Worm (Caenorhabditis elegans) whole organism, young adult: Measurements from ENCODE around the gene C40H1.9.

Experiments
- F33H1.4 ChIP-seq: fragments of 200-800 bp; sonication (Bioruptor generic); IDR thresholded peaks from 2 replicates; pipeline ENCODE4 v1.3.6; 2022; ENCODE audit warnings: missing genetic modification reagents, missing genetic modification characterization, missing compliant biosample characterization
- Y53G8AR.9 ChIP-seq: fragments of 200-800 bp; sonication (Bioruptor generic); conservative IDR thresholded peaks from 2 replicates; pipeline ENCODE4 v1.3.6; 2022; ENCODE audit warnings: missing genetic modification reagents, missing genetic modification characterization, missing compliant biosample characterization
- Y95B8A.8 ChIP-seq: fragments of 200-800 bp; sonication (Bioruptor generic); IDR thresholded peaks from 2 replicates; pipeline ENCODE4 v1.3.6; 2022; ENCODE audit warnings: missing genetic modification reagents, missing genetic modification characterization, missing compliant biosample characterization
- ama-1 ChIP-seq, 3 experiments: fragments of 150-350 bp in 1 of 3; sonication (generic microtip) in 2 of 3; optimal IDR thresholded peaks; 2 replicates each; lab custom pipeline; 2014 to 2018; ENCODE audit warnings: missing biosample characterization in 2 of 3, missing genetic modification characterization in 2 of 3, missing genetic modification reagents in 2 of 3
- lin-35 ChIP-seq, 3 experiments: fragments of 150-350 bp in 2 of 3; sonication (generic microtip) in 1 of 3; optimal IDR thresholded peaks; 2 replicates each; lab custom pipeline; 2014 to 2018; ENCODE audit warnings: missing biosample characterization in 3 of 3, missing genetic modification characterization in 3 of 3, missing genetic modification reagents in 3 of 3
- madf-3 ChIP-seq: fragments of 200-800 bp; sonication (Bioruptor generic); IDR thresholded peaks from 2 replicates; pipeline ENCODE4 v1.3.6; 2022; ENCODE audit warnings: missing genetic modification reagents, missing genetic modification characterization, missing compliant biosample characterization
- mxl-1 ChIP-seq: sonication (generic microtip); optimal IDR thresholded peaks from 2 replicates; lab custom pipeline; 2016; ENCODE audit warnings: missing genetic modification characterization, missing compliant biosample characterization
- rcor-1 ChIP-seq: fragments of 200-800 bp; sonication (Bioruptor generic); IDR thresholded peaks from 2 replicates; pipeline ENCODE4 v1.3.6; 2022; ENCODE audit warnings: missing genetic modification reagents, missing genetic modification characterization, missing compliant biosample characterization
- sea-2 ChIP-seq: fragments of 200-800 bp; sonication (Bioruptor generic); IDR thresholded peaks from 2 replicates; pipeline ENCODE4 v1.3.6; 2022; ENCODE audit warnings: missing genetic modification characterization, missing compliant biosample characterization
- snpc-4 ChIP-seq, 5 experiments: fragments of 150-350 bp in 1 of 5; sonication (generic microtip) in 4 of 5; optimal IDR thresholded peaks; 2 replicates each; lab custom pipeline; 2014 to 2018; ENCODE audit warnings: missing genetic modification characterization in 5 of 5, missing biosample characterization in 3 of 5, antibody characterized with exemption in 2 of 5, mild to moderate bottlenecking in 2 of 5, missing compliant biosample characterization in 2 of 5, missing genotype in 2 of 5, moderate library complexity in 2 of 5, missing genetic modification reagents in 1 of 5

DNA sequence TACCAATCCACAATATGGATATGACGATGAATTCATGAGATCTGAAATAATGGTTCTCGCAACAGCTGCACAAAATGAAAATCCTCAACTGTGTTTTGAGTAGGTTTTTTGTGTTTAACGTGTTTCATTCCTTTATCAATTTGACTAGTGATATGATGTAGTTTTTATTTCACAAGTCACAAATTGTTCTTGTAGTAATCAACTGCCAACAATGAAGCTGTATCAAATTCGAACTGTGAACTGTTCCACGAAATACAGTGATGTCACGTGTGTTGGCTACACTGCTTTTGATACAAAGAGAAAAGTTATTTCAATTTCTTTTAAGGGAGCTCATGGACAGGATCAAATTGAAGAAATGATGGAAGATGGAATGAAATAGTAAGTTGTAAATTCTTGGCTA is 4.6 kb upstream of the C40H1.9 start:
- TF ChIP-seq ama-1 (optimal IDR thresholded peaks at IDR 0.05; lab: Kevin White, UChicago) = no peak
- no peak for TF ChIP-seq ama-1 (GFP tag; optimal IDR thresholded peaks at IDR 0.05; lab: Kevin White, UChicago)
- TF ChIP-seq Y53G8AR.9 (GFP tag; lab: Robert Waterston, UW) = no peak
- TF ChIP-seq rcor-1 = no peak
- TF ChIP-seq F33H1.4 (GFP tag; lab: Robert Waterston, UW) = no peak
- no peak for TF ChIP-seq madf-3 (GFP tag; lab: Robert Waterston, UW)
- no peak for TF ChIP-seq Y95B8A.8 (GFP tag; lab: Robert Waterston, UW)
- TF ChIP-seq lin-35 (GFP tag; optimal IDR thresholded peaks at IDR 0.05; lab: Kevin White, UChicago) = no peak
- no peak for TF ChIP-seq snpc-4 (GFP tag; optimal IDR thresholded peaks at IDR 0.05; lab: Kevin White, UChicago)
- no peak for TF ChIP-seq snpc-4 (tag; optimal IDR thresholded peaks at IDR 0.05; lab: Kevin White, UChicago)
- no peak for TF ChIP-seq sea-2 (GFP tag; lab: Robert Waterston, UW)
- no peak for TF ChIP-seq mxl-1 (tag; lab: Kevin White, UChicago)
